Fruit fly (Drosophila melanogaster) whole organism, wandering third instar larva: ENCODE measurements around the gene Srlp.

ENCODE experiments used
- Abd-B ChIP-seq: fragments of >200 bp; optimal IDR thresholded peaks from 2 replicates; lab custom pipeline; 2017; ENCODE audit warnings: missing biosample characterization, missing genetic modification characterization
- CG32264 ChIP-seq: fragments of 200-800 bp; sonication (Bioruptor generic); optimal IDR thresholded peaks from 2 replicates; lab custom pipeline; 2016; ENCODE audit warnings: missing biosample characterization, missing genetic modification characterization
- CG9705 ChIP-seq: fragments of 200-800 bp; sonication (Bioruptor generic); optimal IDR thresholded peaks from 2 replicates; lab custom pipeline; 2018; ENCODE audit warnings: missing biosample characterization, mild to moderate bottlenecking, missing genetic modification characterization
- CrebA ChIP-seq: fragments of 200-800 bp; sonication (Bioruptor generic); optimal IDR thresholded peaks from 2 replicates; lab custom pipeline; 2016; ENCODE audit warnings: missing biosample characterization, mild to moderate bottlenecking, missing genetic modification characterization, borderline replicate concordance
- Dfd ChIP-seq: fragments of >200 bp; optimal IDR thresholded peaks from 2 replicates; lab custom pipeline; 2017; ENCODE audit warnings: missing biosample characterization, missing genetic modification characterization
- Dif ChIP-seq: fragments of 200-275, 200-300 bp; sonication (Bioruptor generic); optimal IDR thresholded peaks from 2 replicates; lab custom pipeline; 2018; ENCODE audit warnings: missing biosample characterization, missing genetic modification characterization; ENCODE audit not compliant: partially characterized antibody
- GATAd ChIP-seq: sonication (Bioruptor generic); optimal IDR thresholded peaks from 2 replicates; lab custom pipeline; 2016; ENCODE audit warnings: missing biosample characterization, missing genetic modification characterization
- HLH106 ChIP-seq: fragments of 200-800 bp; optimal IDR thresholded peaks from 3 replicates; lab custom pipeline; 2019; ENCODE audit warnings: missing biosample characterization, mild to moderate bottlenecking, missing genetic modification characterization, moderate library complexity
- Hnf4 ChIP-seq: fragments of 200-800 bp; sonication (Bioruptor generic); optimal IDR thresholded peaks from 2 replicates; lab custom pipeline; 2016; ENCODE audit warnings: missing biosample characterization, mild to moderate bottlenecking, missing genetic modification characterization
- Hr78 ChIP-seq: fragments of >200 bp; optimal IDR thresholded peaks from 2 replicates; lab custom pipeline; 2017; ENCODE audit warnings: missing biosample characterization, missing genetic modification characterization
- Hr83 ChIP-seq: fragments of 200-300 bp; sonication (Bioruptor generic); optimal IDR thresholded peaks from 2 replicates; lab custom pipeline; 2016; ENCODE audit warnings: missing biosample characterization, mild to moderate bottlenecking, missing genetic modification characterization, moderate library complexity; ENCODE audit not compliant: poor library complexity, severe bottlenecking
- Jra ChIP-seq: sonication (Bioruptor generic); optimal IDR thresholded peaks from 2 replicates; lab custom pipeline; 2016; ENCODE audit warnings: missing biosample characterization, missing genetic modification characterization
- Mio ChIP-seq: sonication (Bioruptor generic); optimal IDR thresholded peaks from 2 replicates; lab custom pipeline; 2016; ENCODE audit warnings: missing biosample characterization, missing genetic modification characterization
- Myc ChIP-seq: fragments of >200 bp; optimal IDR thresholded peaks from 2 replicates; lab custom pipeline; 2017
- N ChIP-seq: fragments of >200 bp; optimal IDR thresholded peaks from 2 replicates; lab custom pipeline; 2018; ENCODE audit warnings: missing biosample characterization, missing external identifiers, missing genetic modification characterization
- OdsH ChIP-seq: fragments of 200-800 bp; sonication (Bioruptor generic); optimal IDR thresholded peaks from 2 replicates; lab custom pipeline; 2016; ENCODE audit warnings: missing biosample characterization, mild to moderate bottlenecking, missing genetic modification characterization
- Rel ChIP-seq, 2 experiments: fragments of 200-800 bp; sonication (Bioruptor generic) in 1 of 2; optimal IDR thresholded peaks; 2 replicates in 1 of 2; 3 replicates in 1 of 2; lab custom pipeline; 2016 to 2019; ENCODE audit warnings: mild to moderate bottlenecking in 2 of 2, missing biosample characterization in 2 of 2, missing genetic modification characterization in 2 of 2, moderate library complexity in 1 of 2
- Sp1 ChIP-seq: fragments of 200-800 bp; sonication (Bioruptor generic); optimal IDR thresholded peaks from 3 replicates; lab custom pipeline; 2019; ENCODE audit warnings: missing biosample characterization, mild to moderate bottlenecking, missing genetic modification characterization, moderate library complexity
- Vsx2 ChIP-seq: fragments of 200-300, 225-300 bp; sonication (Bioruptor generic); optimal IDR thresholded peaks from 2 replicates; lab custom pipeline; 2018; ENCODE audit warnings: missing biosample characterization, missing genetic modification characterization; ENCODE audit not compliant: partially characterized antibody
- br ChIP-seq: fragments of 200-800 bp; sonication (Bioruptor generic); optimal IDR thresholded peaks from 2 replicates; lab custom pipeline; 2016; ENCODE audit warnings: missing biosample characterization, missing genetic modification characterization
- brk ChIP-seq: fragments of 200-800 bp; sonication (Bioruptor generic); optimal IDR thresholded peaks from 2 replicates; lab custom pipeline; 2016; ENCODE audit warnings: missing biosample characterization, mild to moderate bottlenecking, missing genetic modification characterization
- dl ChIP-seq, 2 experiments: fragments of 175-275, 200-275 bp in 1 of 2; fragments of 200-275 bp in 1 of 2; sonication (Bioruptor generic); optimal IDR thresholded peaks; lab custom pipeline; 2018; ENCODE audit warnings: mild to moderate bottlenecking in 2 of 2, missing biosample characterization in 2 of 2, missing genetic modification characterization in 2 of 2, moderate library complexity in 2 of 2; ENCODE audit not compliant: partially characterized antibody in 2 of 2, insufficient read depth in 1 of 2
- dmrt93B ChIP-seq: fragments of 200-800 bp; sonication (Bioruptor generic); optimal IDR thresholded peaks from 2 replicates; lab custom pipeline; 2018; ENCODE audit warnings: missing biosample characterization, mild to moderate bottlenecking, missing genetic modification characterization
- dsf ChIP-seq: sonication (Bioruptor generic); optimal IDR thresholded peaks from 2 replicates; lab custom pipeline; 2016; ENCODE audit warnings: missing biosample characterization, missing genetic modification characterization, borderline replicate concordance
- ey ChIP-seq: fragments of 200-800 bp; sonication (Bioruptor generic); optimal IDR thresholded peaks from 2 replicates; lab custom pipeline; 2016; ENCODE audit warnings: missing biosample characterization, missing genetic modification characterization
- foxo ChIP-seq, 2 experiments: fragments of 200-800 bp; sonication (Bioruptor generic); optimal IDR thresholded peaks; 2 replicates in 1 of 2; 3 replicates in 1 of 2; lab custom pipeline; 2016 to 2017; ENCODE audit warnings: missing biosample characterization in 2 of 2, missing genetic modification characterization in 2 of 2
- fru ChIP-seq: fragments of 200-800 bp; sonication (Bioruptor generic); optimal IDR thresholded peaks from 3 replicates; lab custom pipeline; 2016; ENCODE audit warnings: missing biosample characterization, mild to moderate bottlenecking, missing genetic modification characterization
- h ChIP-seq: fragments of 200-800 bp; sonication (Bioruptor generic); optimal IDR thresholded peaks from 3 replicates; lab custom pipeline; 2016; ENCODE audit warnings: missing biosample characterization, mild to moderate bottlenecking, missing genetic modification characterization
- jim ChIP-seq: fragments of 175-275, 200-325 bp; sonication (Bioruptor generic); optimal IDR thresholded peaks from 2 replicates; lab custom pipeline; 2016; ENCODE audit warnings: missing biosample characterization, mild to moderate bottlenecking, missing genetic modification characterization
- lola ChIP-seq: fragments of >200 bp; optimal IDR thresholded peaks from 2 replicates; lab custom pipeline; 2017; ENCODE audit warnings: missing biosample characterization, missing genetic modification characterization
- pan ChIP-seq: fragments of >200 bp; optimal IDR thresholded peaks from 2 replicates; lab custom pipeline; 2017
- psq ChIP-seq: fragments of 200-800 bp; sonication (Bioruptor generic); optimal IDR thresholded peaks from 3 replicates; lab custom pipeline; 2017; ENCODE audit warnings: missing biosample characterization, mild to moderate bottlenecking, missing genetic modification characterization, moderate library complexity
- rgr ChIP-seq: fragments of 200-800 bp; sonication (Bioruptor generic); optimal IDR thresholded peaks from 3 replicates; lab custom pipeline; 2016; ENCODE audit warnings: missing biosample characterization, mild to moderate bottlenecking, missing genetic modification characterization
- sage ChIP-seq: fragments of 200-800 bp; sonication (Bioruptor generic); optimal IDR thresholded peaks from 2 replicates; lab custom pipeline; 2016; ENCODE audit warnings: missing biosample characterization, mild to moderate bottlenecking, missing genetic modification characterization
- sv ChIP-seq: fragments of 200-800 bp; sonication (Bioruptor generic); optimal IDR thresholded peaks from 3 replicates; lab custom pipeline; 2016; ENCODE audit warnings: missing biosample characterization, missing genetic modification characterization
- tai ChIP-seq: sonication (Bioruptor generic); optimal IDR thresholded peaks from 2 replicates; lab custom pipeline; 2016; ENCODE audit warnings: missing biosample characterization, missing genetic modification characterization
- usp ChIP-seq: fragments of >200 bp; optimal IDR thresholded peaks from 2 replicates; lab custom pipeline; 2017; ENCODE audit warnings: missing biosample characterization, missing genetic modification characterization
- woc ChIP-seq: sonication (Bioruptor generic); optimal IDR thresholded peaks from 2 replicates; lab custom pipeline; 2016; ENCODE audit warnings: missing biosample characterization, mild to moderate bottlenecking, missing genetic modification characterization

The Srlp gene

DNA sequence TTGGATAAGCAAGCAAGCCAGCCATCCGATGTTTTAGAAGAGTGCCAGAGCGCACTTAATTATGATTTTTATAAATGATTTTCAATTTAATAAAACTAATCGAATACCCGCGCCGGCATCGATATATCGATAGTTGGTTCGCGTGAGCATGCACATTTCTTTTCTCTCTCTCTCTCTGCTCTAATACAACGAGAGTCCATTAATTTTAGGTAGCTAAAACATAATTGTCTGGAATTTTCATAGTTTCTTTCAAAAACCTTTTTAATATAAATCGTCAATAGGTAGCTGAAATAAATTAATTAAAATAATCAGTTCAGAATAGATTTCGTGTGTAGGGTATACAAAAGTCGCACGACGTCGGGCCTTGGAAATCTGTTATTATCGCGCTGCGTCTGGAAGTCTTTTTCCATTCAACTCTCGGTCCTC is 15.0 kb downstream of the Srlp start, which contains the start of gene CG18549:
CG18549 (plus strand) TSS at position 408 of the 426 bp plus-strand sequence.
- TF ChIP-seq CG32264 (GFP tag; lab: Kevin White, UChicago) (peak; percentile 100), dsf (peak; percentile 98), brk (GFP tag; lab: Kevin White, UChicago) (peak; percentile 99), tai (GFP tag; lab: Kevin White, UChicago) (peak; percentile 98), Dif (GFP tag; lab: Kevin White, UChicago) (no peak), Mio (peak; percentile 95), usp (GFP tag; lab: Kevin White, UChicago) (no peak), h (GFP tag; lab: Kevin White, UChicago) (peak; percentile 100), fru (GFP tag; lab: Kevin White, UChicago) (peak; percentile 100), Sp1 (peak; percentile 100), Hr83 (peak; percentile 97), ey (GFP tag; lab: Kevin White, UChicago) (peak; percentile 100), Dfd (GFP tag; lab: Kevin White, UChicago) (peak; percentile 96), psq (GFP tag; lab: Kevin White, UChicago) (peak; percentile 99), sv (peak; percentile 99), woc (GFP tag; lab: Kevin White, UChicago) (peak; percentile 100), foxo (GFP tag; optimal IDR thresholded peaks at IDR 0.05; lab: Kevin White, UChicago) (peak; percentile 100), dl (GFP tag; optimal IDR thresholded peaks at IDR 0.05; lab: Kevin White, UChicago; ENCODE audit: insufficient read depth in 1 of 2, partially characterized antibody in 2 of 2) (no peak), OdsH (GFP tag; lab: Kevin White, UChicago) (peak; percentile 100), rgr (peak; percentile 100), CrebA (GFP tag; lab: Kevin White, UChicago) (no peak), lola (GFP tag; lab: Kevin White, UChicago) (no peak), HLH106 (tag; lab: Kevin White, UChicago) (peak; percentile 100), br (GFP tag; lab: Kevin White, UChicago) (peak; percentile 100), GATAd (GFP tag; lab: Kevin White, UChicago) (no peak), Vsx2 (GFP tag; lab: Kevin White, UChicago) (no peak), Jra (GFP tag; lab: Kevin White, UChicago) (peak; percentile 99), dmrt93B (GFP tag; lab: Kevin White, UChicago) (peak; percentile 99), pan (lab: Kevin White, UChicago) (no peak), Hnf4 (GFP tag; lab: Kevin White, UChicago) (peak; percentile 100), jim (GFP tag; lab: Kevin White, UChicago) (peak; percentile 24), sage (peak; percentile 100), Myc (lab: Kevin White, UChicago) (no peak), N (no peak), Hr78 (GFP tag; lab: Kevin White, UChicago) (no peak), CG9705 (peak; percentile 100), Rel (GFP tag; optimal IDR thresholded peaks at IDR 0.05; lab: Kevin White, UChicago) (peak; percentile 99), Rel (tag; optimal IDR thresholded peaks at IDR 0.05; lab: Kevin White, UChicago) (peak; percentile 98), Abd-B (no peak)
- TF ChIP-seq, all 38 proteins: peak for 26

DNA sequence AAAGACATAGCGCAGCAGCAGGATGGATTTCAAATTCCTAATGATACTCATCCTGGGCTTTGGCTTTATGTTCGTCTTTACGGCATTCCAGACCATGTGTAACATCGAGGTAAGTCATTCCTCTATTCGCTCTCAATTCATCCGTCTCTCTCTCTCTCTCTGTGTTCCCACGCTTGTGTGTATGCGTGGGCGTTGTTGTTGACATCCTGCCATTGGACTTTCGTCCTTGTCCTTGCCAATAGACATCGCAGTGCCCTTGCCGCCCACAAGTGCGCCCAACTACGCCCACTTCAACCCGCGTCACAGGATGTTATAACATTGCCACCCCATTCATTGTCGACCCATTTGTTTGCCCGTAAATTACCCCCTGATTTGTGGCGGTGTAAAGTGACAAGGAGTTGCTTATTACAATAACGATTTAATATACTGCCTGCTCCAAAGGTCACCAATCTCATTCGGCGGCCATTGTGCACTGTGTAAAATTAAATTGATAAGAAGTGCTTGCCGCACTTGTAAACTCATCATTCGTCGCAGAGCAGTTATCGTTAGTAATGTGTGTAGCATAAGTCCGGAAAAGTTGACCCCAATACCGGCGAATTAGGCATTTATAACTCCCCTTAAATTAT is 15.8 kb downstream of the Srlp start:
- TF ChIP-seq Hr83 (no peak), Jra (GFP tag; lab: Kevin White, UChicago) (no peak), sv (no peak), Dif (GFP tag; lab: Kevin White, UChicago) (no peak), OdsH (GFP tag; lab: Kevin White, UChicago) (no peak), woc (GFP tag; lab: Kevin White, UChicago) (no peak), br (GFP tag; lab: Kevin White, UChicago) (no peak), CG32264 (GFP tag; lab: Kevin White, UChicago) (no peak)
